Fruit fly (Drosophila melanogaster): ENCODE data around the gene RecQ5.

Gene RecQ5

dm6 chr3L:14678097-14678679 is 46.3 kb upstream of the RecQ5 start, which contains the start of gene CG4914 (continued):
- TF ChIP-seq sens (GFP tag) (peak; percentile 92), CG7745 (tag; optimal IDR thresholded peaks at IDR 0.05) (no peak), HLHmδ (GFP tag; optimal IDR thresholded peaks at IDR 0.05) (no peak), NC2α (GFP tag; optimal IDR thresholded peaks at IDR 0.05) (no peak), psq (GFP tag; optimal IDR thresholded peaks at IDR 0.05) (no peak), lmd (GFP tag; IDR thresholded peaks at IDR 0.05) (peak; percentile 73), CG6654 (GFP tag; optimal IDR thresholded peaks at IDR 0.05) (peak; percentile 54), ind (GFP tag; optimal IDR thresholded peaks at IDR 0.05) (peak; percentile 50), schlank (tag; optimal IDR thresholded peaks at IDR 0.05) (no peak), CG10959 (GFP tag; IDR thresholded peaks at IDR 0.05) (peak; percentile 49; the same call in 1 of the 2 replicates), CG16815 (GFP tag; optimal IDR thresholded peaks at IDR 0.05) (peak; percentile 85), CG8089 (GFP tag; optimal IDR thresholded peaks at IDR 0.05) (peak; percentile 12), caup (GFP tag; optimal IDR thresholded peaks at IDR 0.05; ENCODE audit: severe bottlenecking) (peak; percentile 31), CG4617 (GFP tag; optimal IDR thresholded peaks at IDR 0.05; ENCODE audit: borderline replicate concordance) (peak; percentile 32), CG3995 (GFP tag; optimal IDR thresholded peaks at IDR 0.05) (no peak), Elba2 (GFP tag; optimal IDR thresholded peaks at IDR 0.05) (no peak), Lhr (GFP tag; optimal IDR thresholded peaks at IDR 0.05) (peak; percentile 66), stwl (tag; optimal IDR thresholded peaks at IDR 0.05) (no peak), CG14014 (GFP tag; IDR thresholded peaks at IDR 0.05) (peak; percentile 61), Deaf1 (tag; optimal IDR thresholded peaks at IDR 0.05) (peak; percentile 55), lov (optimal IDR thresholded peaks at IDR 0.05) (no peak), lov (GFP tag; IDR thresholded peaks at IDR 0.05) (0 out of 3 replicates have a peak, but pooled peaks have one; percentile 60), CG10209 (GFP tag; optimal IDR thresholded peaks at IDR 0.05) (peak; percentile 79), ken (GFP tag; IDR thresholded peaks at IDR 0.05) (no peak), CG3847 (GFP tag; IDR thresholded peaks at IDR 0.05) (peak; percentile 62), gcm (GFP tag; optimal IDR thresholded peaks at IDR 0.05) (peak; percentile 76), chn (GFP tag; optimal IDR thresholded peaks at IDR 0.05) (peak; percentile 14), nerfin-2 (GFP tag; IDR thresholded peaks at IDR 0.05; ENCODE audit: partially characterized antibody) (no peak), CG13624 (GFP tag; optimal IDR thresholded peaks at IDR 0.05) (no peak), danr (GFP tag; IDR thresholded peaks at IDR 0.05) (no peak), mld (GFP tag; IDR thresholded peaks at IDR 0.05; ENCODE audit: partially characterized antibody) (no peak), pum (GFP tag; optimal IDR thresholded peaks at IDR 0.05) (peak; percentile 26), CG1024 (GFP tag; IDR thresholded peaks at IDR 0.05) (no peak), CG12769 (tag; optimal IDR thresholded peaks at IDR 0.05) (no peak), CG14860 (GFP tag; IDR thresholded peaks at IDR 0.05; ENCODE audit: partially characterized antibody) (0 out of 3 replicates have a peak, but pooled peaks have one; percentile 31), hbn (GFP tag; IDR thresholded peaks at IDR 0.05; ENCODE audit: partially characterized antibody) (no peak), lola (GFP tag; optimal IDR thresholded peaks at IDR 0.05) (peak in 1 of 3 experiments; percentile 96), CG32767 (GFP tag; IDR thresholded peaks at IDR 0.05) (peak; percentile 45; the same call in 1 of the 2 replicates), Kr (GFP tag; optimal IDR thresholded peaks at IDR 0.05) (no peak), Side (GFP tag; optimal IDR thresholded peaks at IDR 0.05) (no peak), CG12744 (GFP tag; optimal IDR thresholded peaks at IDR 0.05) (no peak), CG10321 (GFP tag; IDR thresholded peaks at IDR 0.05) (no peak), Nf-YA (GFP tag; IDR thresholded peaks at IDR 0.05) (0 out of 2 replicates have a peak, but pooled peaks have one; percentile 32), nmo (GFP tag; optimal IDR thresholded peaks at IDR 0.05) (peak; percentile 93), CG18764 (GFP tag; optimal IDR thresholded peaks at IDR 0.05) (peak; percentile 37), fd64A (GFP tag; optimal IDR thresholded peaks at IDR 0.05) (no peak), tio (GFP tag; optimal IDR thresholded peaks at IDR 0.05) (peak; percentile 85), pho (GFP tag; optimal IDR thresholded peaks at IDR 0.05) (no peak), Bgb (GFP tag; IDR thresholded peaks at IDR 0.05; ENCODE audit: partially characterized antibody) (no peak), gsb-n (tag; optimal IDR thresholded peaks at IDR 0.05) (peak; percentile 87)
